Fruit fly (Drosophila melanogaster): Measurements from ENCODE around the gene Mcm6.

Mcm6 gene

dm6 chrX:6662378-6662777 lies 11.8 kb upstream of the Mcm6 start:
- TF ChIP-seq noc (tag; optimal IDR thresholded peaks at IDR 0.05) = no peak

DNA sequence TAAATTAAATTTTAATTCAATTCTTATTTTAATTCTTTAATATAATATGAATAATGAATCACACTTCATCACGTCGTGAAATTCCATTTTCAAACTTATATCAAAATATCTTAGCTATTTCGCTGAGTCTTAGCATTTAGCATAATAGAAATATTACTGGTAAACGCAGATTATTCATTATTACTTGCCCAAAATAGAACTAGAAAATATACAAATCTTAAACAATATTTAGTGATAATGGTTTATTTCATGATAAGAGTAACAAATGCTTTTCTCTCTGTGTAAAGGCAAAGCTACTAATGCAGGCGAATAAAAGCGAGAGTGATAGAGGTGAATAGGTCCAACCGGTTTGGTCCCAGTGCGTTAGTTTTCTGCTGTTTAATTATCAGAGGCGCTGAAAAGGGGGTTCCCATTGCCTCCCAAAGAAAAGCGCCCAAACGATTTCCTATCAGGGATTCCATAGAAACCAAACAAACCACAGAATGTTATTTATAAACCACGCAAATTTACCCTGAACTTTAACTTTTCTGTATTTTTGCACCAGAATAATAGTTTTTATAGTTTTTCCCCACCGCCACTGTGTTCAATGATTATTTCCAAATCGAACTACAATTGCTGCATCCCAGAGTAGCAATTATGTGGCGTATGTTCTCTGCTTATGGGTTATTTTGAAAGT lies 11.2 kb upstream of the Mcm6 start:
- no peak for TF ChIP-seq noc (tag; optimal IDR thresholded peaks at IDR 0.05)

dm6 chrX:6663976-6664375 lies 10.2 kb upstream of the Mcm6 start:
- TF ChIP-seq noc (tag; optimal IDR thresholded peaks at IDR 0.05) = no peak

dm6 chrX:6677826-6678489 lies 3.8 kb downstream of the Mcm6 start, which contains the start of gene Fum1:
TSS of gene Fum1 (plus strand) at chrX:6678424.
- TF ChIP-seq noc (tag; optimal IDR thresholded peaks at IDR 0.05) = no peak

DNA sequence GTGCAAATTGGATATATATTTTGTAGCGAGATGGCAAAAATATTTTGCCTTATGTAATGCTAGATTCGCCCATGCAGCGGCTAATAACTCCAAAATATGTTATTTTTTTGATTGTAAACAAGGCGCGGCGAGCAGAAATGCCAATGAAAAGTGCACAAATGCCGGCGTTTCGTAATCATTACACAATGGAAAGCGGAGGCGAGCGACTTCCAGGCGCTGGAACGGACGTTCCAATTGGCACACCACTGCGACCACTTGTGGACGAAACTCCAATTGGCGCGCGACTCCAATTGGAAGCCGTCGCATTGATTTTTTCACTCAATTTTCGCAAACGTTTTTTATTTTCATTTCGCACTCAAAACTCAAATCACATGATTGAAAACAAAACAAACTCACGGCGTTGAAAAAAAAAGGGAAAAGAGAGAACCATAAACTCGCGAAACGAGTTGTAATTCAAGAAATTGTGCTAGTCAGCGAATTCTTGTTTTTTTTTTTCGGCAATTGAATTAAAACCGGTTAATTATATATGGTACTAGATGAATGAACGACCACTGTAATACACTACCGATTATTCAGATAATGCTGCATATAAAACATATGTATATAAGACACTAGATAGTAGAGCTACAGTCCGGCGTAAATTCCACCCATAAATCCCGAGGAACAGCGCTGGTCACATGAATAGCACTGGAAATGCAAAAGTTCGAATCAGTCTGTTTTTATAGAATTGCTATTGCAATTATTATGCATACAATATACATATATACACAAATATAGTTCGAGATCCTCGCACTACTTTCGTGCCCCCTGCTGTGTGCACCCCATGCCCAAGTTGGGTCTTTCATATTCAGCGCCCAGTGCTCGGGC lies 4.7 kb downstream of the Mcm6 start, which contains the start of gene ND-ASHI:
ND-ASHI (minus strand) TSS at position 484 of the 867 bp plus-strand sequence.
- TF ChIP-seq noc (tag; optimal IDR thresholded peaks at IDR 0.05) = peak; percentile 94

- TF ChIP-seq noc (tag; optimal IDR thresholded peaks at IDR 0.05) = peak; percentile 49
These were observed 5.3 kb downstream of the Mcm6 start for dm6 chrX:6679502-6679810.

- TF ChIP-seq noc (tag; optimal IDR thresholded peaks at IDR 0.05) = no peak
These were observed 7.3 kb downstream of the Mcm6 start, which contains the start of gene Fum2 for dm6 chrX:6681467-6681866. TSS of gene Fum2 (plus strand) at chrX:6681767.

DNA sequence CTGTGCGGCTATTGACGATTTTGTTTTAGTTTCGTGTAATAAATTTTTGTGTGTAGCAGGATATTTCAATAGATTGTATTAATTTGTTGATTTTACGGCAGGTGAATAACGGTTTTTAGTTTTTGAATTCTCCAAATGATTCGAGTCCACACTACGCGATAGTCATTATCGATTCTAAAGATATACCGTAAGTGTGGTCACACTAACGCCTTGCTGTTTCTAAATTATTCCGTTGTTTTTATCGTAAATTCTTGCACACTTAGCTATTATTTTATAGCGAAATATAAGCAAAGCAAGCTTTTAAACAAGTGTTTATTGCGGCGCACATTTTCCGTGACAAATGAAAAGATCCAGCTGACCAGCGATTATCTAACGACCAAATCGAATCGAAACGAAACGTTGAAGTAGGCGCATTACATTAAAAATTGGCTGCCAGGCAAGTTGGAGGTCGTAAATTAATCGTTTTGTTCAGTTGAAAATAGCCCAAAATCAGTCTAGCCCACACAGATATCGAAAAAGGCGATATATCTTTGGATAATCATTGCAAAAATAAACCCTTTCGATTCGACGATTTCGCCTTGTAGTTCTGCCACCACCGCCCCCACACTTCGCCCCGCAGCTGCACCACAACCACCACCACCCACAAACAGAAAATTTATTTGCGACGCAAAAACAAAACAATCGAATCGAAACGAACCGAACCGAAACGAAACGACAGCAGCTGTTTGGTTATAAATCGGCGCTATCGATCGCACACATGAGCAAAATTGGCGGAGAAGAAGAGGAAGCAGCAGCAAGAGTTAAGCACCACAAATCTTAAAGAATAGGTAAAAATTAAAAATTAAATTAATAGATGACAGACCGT lies 9.7 kb downstream of the Mcm6 start, which contains the start of gene Pink1:
Pink1 (plus strand) TSS at position 164 of the 865 bp plus-strand sequence.
- no peak for TF ChIP-seq noc (tag; optimal IDR thresholded peaks at IDR 0.05)

DNA sequence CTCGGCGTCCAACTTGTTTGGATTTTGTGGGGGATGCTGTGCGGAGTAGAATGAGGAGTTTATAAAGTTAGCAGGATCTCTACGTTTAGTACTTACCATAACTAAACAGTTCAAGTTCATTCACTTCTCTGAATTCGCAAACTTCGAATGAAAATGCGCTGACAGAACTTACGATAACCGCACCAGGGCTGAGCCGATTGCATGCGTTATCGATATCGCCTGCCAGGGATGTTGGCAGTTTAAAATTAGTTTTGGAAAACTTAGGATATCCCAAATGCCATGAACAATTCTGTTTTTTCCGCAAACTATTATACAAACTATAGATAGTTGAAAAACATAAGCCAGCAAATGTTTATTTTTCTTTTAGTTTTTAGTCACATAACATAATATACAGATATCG lies 13.1 kb downstream of the Mcm6 start, which contains the start of gene CG44303:
CG44303 (minus strand) TSS at position 154 of the 400 bp plus-strand sequence.
- no peak for TF ChIP-seq noc (tag; optimal IDR thresholded peaks at IDR 0.05)

- TF ChIP-seq noc (tag; optimal IDR thresholded peaks at IDR 0.05) = no peak
These were observed 14.6 kb downstream of the Mcm6 start, which contains the start of gene CG3184 for dm6 chrX:6688620-6689400. TSS of gene CG3184 (minus strand) at chrX:6688774.

DNA sequence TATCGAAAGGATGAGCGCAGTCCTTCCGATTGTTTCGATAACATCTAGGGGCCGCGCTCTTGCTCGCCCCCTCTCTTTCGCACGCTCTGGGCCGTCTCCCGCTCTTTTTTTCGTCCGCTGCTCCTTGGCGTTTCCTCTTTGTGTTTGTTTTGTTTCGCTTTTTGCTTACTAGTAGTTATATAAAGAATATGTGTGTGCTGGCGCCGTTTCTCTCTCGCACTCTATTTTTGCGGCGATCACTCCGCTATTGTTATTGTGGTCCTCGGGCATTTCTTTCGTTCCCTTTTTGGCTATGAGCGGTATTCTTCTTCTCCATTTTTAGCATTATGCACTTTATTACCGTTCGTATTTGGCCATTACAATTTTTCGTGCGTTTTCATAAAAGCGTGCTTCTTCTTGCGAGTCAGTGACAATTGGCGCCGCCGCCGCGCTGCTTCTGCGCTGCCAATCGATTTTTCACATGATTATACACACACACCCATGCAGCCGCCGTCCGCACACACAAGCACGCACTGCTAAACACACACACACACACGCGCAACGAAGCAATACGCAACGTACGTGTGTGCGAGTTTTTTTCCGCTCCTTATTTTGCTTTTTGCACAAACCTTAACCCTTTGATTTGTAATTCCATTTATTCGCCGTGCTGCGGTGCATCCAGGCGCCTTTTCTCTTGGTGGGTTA lies 20.1 kb downstream of the Mcm6 start:
- TF ChIP-seq noc (tag; optimal IDR thresholded peaks at IDR 0.05) = peak; percentile 24

- peak; percentile 50 for TF ChIP-seq noc (tag; optimal IDR thresholded peaks at IDR 0.05)
These were observed 20.8 kb downstream of the Mcm6 start, which contains the start of gene CG14442 for dm6 chrX:6694979-6695388. TSS of gene CG14442 (minus strand) at chrX:6695007.

DNA sequence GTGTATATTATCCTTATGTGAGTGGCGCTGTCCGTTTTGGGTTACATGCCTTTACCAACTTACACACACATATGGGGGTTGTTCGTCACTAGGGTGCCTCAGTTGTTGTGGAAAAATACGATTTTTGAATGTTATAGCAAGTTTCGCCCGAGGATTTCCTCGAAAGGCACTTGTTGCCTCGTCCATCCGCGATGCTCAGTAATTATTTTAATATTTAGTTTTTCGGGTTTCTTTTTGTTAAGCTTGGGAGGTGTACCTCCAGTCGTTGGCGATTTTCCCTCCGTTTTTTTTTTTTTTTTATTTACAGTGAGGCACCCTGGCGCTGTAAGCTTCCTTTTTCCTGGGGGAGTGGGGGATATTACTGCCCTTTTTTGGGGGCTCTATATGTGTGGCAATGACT lies 22.3 kb downstream of the Mcm6 start:
- peak; percentile 63 for TF ChIP-seq noc (tag; optimal IDR thresholded peaks at IDR 0.05)

All from whole organism, larva.